Worm (Caenorhabditis elegans): Measurements from ENCODE around the gene mps-4.

The mps-4 gene

DNA sequence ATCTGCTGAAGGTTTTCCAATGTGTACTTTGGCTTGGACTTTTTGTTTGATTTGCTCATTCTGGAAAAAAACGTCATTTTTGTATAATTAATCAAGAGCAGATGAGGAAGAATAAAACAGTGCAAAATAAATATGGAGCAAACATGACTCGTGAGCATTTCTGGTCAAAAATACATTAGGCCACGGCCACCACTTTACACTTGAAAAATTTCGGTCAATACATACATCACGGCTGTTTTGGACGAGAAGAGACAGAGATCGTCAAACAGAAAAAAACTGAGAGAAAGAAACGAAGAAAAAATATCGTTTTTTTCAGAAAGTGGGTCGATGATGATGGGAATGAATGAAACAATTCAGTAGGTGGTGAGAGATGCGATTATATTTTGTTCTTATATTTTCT lies 3.3 kb downstream of the mps-4 start, which contains the start of the genes F09G8.7 and crn-7:
TSS of gene F09G8.7 (minus strand) at position 60 of the 400 bp plus-strand sequence.
TSS of gene crn-7 (plus strand) at position 236 of the 400 bp plus-strand sequence.
- TF ChIP-seq ceh-13 (GFP tag; optimal IDR thresholded peaks at IDR 0.05) (no peak), ets-7 (tag; optimal IDR thresholded peaks at IDR 0.05) (no peak), ceh-36 (tag; optimal IDR thresholded peaks at IDR 0.05) (no peak), ama-1 (optimal IDR thresholded peaks at IDR 0.05) (no peak), hmg-4 (GFP tag; optimal IDR thresholded peaks at IDR 0.05) (no peak), B0310.2 (tag; optimal IDR thresholded peaks at IDR 0.05) (no peak), flt-1 (GFP tag; IDR thresholded peaks at IDR 0.05) (no peak), scrt-1 (GFP tag; IDR thresholded peaks at IDR 0.05) (no peak)

DNA sequence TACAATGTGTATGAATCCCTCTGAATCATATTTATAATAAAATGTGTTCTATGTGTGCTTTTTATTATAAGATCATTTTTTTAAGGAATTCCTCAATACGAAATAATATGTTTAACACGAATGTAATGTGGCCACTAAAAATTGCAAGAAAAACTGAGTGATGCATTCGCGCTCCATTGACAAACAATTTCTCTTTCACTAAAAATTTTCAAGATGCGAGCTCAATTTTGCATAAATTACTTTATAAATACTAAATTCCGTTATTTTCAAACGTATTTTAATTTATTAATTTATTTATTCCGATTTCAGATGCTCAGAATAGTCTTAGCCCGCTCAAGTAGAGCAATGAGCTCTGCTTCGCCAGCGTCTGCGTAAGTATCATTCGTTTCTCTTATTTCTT lies 5.8 kb downstream of the mps-4 start, which contains the start of gene mrps-9:
TSS of gene mrps-9 (plus strand) at position 310 of the 400 bp plus-strand sequence.
- TF ChIP-seq ceh-36 (tag; optimal IDR thresholded peaks at IDR 0.05) (no peak), ceh-13 (GFP tag; optimal IDR thresholded peaks at IDR 0.05) (no peak), pes-1 (GFP tag; IDR thresholded peaks at IDR 0.05) (no peak), tbx-37 (GFP tag; conservative IDR thresholded peaks at IDR 0.05) (no peak), hmg-4 (GFP tag; optimal IDR thresholded peaks at IDR 0.05) (no peak), ama-1 (optimal IDR thresholded peaks at IDR 0.05) (no peak), B0310.2 (tag; optimal IDR thresholded peaks at IDR 0.05) (no peak), sea-1 (GFP tag; conservative IDR thresholded peaks at IDR 0.05) (no peak)

ce11 chrIII:8263377-8263776 lies 8.2 kb downstream of the mps-4 start, which contains the start of gene col-91:
col-91 (minus strand) TSS chrIII:8263664.
- TF ChIP-seq hmbx-1 (tag; optimal IDR thresholded peaks at IDR 0.05) (no peak), tra-4 (tag; optimal IDR thresholded peaks at IDR 0.05) (no peak), tbx-37 (GFP tag; conservative IDR thresholded peaks at IDR 0.05) (no peak), B0310.2 (tag; optimal IDR thresholded peaks at IDR 0.05) (no peak), flt-1 (GFP tag; IDR thresholded peaks at IDR 0.05) (no peak), ceh-13 (GFP tag; optimal IDR thresholded peaks at IDR 0.05) (no peak), ama-1 (optimal IDR thresholded peaks at IDR 0.05) (no peak), ceh-36 (tag; optimal IDR thresholded peaks at IDR 0.05) (no peak), scrt-1 (GFP tag; IDR thresholded peaks at IDR 0.05) (no peak), aly-1 (tag; optimal IDR thresholded peaks at IDR 0.05) (no peak)

DNA sequence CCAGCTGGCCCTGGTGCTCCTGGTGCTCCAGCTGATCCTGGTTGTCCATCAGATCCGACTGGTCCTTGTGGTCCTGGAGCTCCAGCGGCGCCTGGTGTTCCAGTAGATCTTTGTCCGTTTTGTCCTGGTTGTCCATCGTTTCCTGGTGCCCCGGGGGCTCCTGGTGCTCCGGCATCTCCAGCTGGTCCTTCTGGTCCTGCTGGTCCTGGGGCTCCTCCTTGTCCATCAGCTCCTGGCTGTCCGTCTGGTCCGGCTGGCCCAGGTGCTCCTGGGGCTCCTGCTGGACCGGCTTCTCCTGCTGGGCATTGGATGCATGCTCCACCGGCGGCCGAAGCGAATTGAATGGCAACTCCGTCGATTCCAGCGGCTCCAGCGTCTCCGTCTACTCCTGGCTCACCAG lies 9.0 kb downstream of the mps-4 start:
- TF ChIP-seq ama-1 (optimal IDR thresholded peaks at IDR 0.05) = no peak
- no peak for TF ChIP-seq ceh-13 (GFP tag; optimal IDR thresholded peaks at IDR 0.05)
- TF ChIP-seq ceh-36 (tag; optimal IDR thresholded peaks at IDR 0.05) = no peak
- no peak for TF ChIP-seq pes-1 (GFP tag; IDR thresholded peaks at IDR 0.05)
- no peak for TF ChIP-seq flt-1 (GFP tag; IDR thresholded peaks at IDR 0.05)
- TF ChIP-seq scrt-1 (GFP tag; IDR thresholded peaks at IDR 0.05) = no peak
- no peak for TF ChIP-seq hmg-4 (GFP tag; optimal IDR thresholded peaks at IDR 0.05)
- no peak for TF ChIP-seq tra-4 (tag; optimal IDR thresholded peaks at IDR 0.05)
- no peak for TF ChIP-seq tbx-11 (GFP tag; IDR thresholded peaks at IDR 0.05)
- TF ChIP-seq tbx-37 (GFP tag; conservative IDR thresholded peaks at IDR 0.05) = no peak
- TF ChIP-seq ets-7 (tag; optimal IDR thresholded peaks at IDR 0.05) = no peak
- no peak for TF ChIP-seq aly-1 (tag; optimal IDR thresholded peaks at IDR 0.05)
- TF ChIP-seq F13C5.2 (tag; optimal IDR thresholded peaks at IDR 0.05) = no peak
- TF ChIP-seq B0310.2 (tag; optimal IDR thresholded peaks at IDR 0.05) = no peak
- no peak for TF ChIP-seq sea-1 (GFP tag; conservative IDR thresholded peaks at IDR 0.05)

DNA sequence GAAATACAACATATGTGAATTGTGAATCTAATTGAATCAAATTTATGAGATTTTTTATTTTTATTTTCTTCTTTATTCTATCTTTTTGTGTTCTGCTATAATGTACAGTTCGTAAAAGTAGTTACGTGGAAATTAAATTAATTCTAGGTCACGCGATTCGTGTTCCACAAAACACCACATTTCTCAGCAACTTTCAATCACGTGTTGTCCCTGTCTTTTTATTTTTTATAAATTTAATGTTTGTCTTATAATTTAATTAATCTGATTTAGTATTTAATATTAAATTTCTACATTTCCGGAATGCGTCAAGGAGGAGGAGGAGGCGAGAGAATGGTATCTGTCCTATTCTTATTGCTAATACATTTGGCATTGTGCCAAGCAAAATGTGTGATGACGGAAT lies 13.5 kb downstream of the mps-4 start, which contains the start of gene ncr-2:
TSS of gene ncr-2 (plus strand) at position 301 of the 400 bp plus-strand sequence.
- TF ChIP-seq ets-7 (tag; optimal IDR thresholded peaks at IDR 0.05) = no peak

DNA sequence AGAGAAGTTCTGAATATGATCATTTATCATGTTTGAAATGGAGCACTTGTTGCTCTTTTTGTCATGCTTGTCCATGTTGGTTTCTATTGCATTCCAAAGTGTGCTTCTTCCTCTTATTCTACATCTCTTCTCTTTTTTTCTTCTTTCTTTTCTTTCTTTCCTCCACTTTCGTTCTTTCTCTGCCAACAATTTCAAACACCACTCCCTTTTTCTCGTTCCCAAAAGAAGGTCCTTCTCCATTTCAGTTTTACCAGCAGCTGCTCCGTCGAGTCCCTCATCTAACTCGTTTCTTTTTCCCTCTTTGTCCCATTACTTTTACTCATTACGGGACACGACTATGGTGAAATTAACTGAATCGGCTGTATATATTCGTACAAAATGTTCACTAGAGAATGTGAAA lies 16.6 kb downstream of the mps-4 start, which contains the start of gene F09G8.5:
TSS of gene F09G8.5 (plus strand) at position 38 of the 400 bp plus-strand sequence.
- TF ChIP-seq hmg-4 (GFP tag; optimal IDR thresholded peaks at IDR 0.05) (no peak), ets-7 (tag; optimal IDR thresholded peaks at IDR 0.05) (no peak), ama-1 (optimal IDR thresholded peaks at IDR 0.05) (no peak), aly-1 (tag; optimal IDR thresholded peaks at IDR 0.05) (no peak), tra-4 (tag; optimal IDR thresholded peaks at IDR 0.05) (no peak), ceh-36 (tag; optimal IDR thresholded peaks at IDR 0.05) (no peak), B0310.2 (tag; optimal IDR thresholded peaks at IDR 0.05) (no peak), hnd-1 (tag; optimal IDR thresholded peaks at IDR 0.05) (no peak), sea-1 (GFP tag; conservative IDR thresholded peaks at IDR 0.05) (no peak), pes-1 (GFP tag; IDR thresholded peaks at IDR 0.05) (no peak), tbx-11 (GFP tag; IDR thresholded peaks at IDR 0.05) (no peak), ceh-13 (GFP tag; optimal IDR thresholded peaks at IDR 0.05) (no peak), tbx-37 (GFP tag; conservative IDR thresholded peaks at IDR 0.05) (no peak), flt-1 (GFP tag; IDR thresholded peaks at IDR 0.05) (no peak)

ce11 chrIII:8250007-8250683 lies 21.4 kb downstream of the mps-4 start, which contains the start of gene knl-1:
knl-1 (plus strand) TSS chrIII:8250632.
- TF ChIP-seq B0310.2 (tag; optimal IDR thresholded peaks at IDR 0.05) (no peak), flt-1 (GFP tag; IDR thresholded peaks at IDR 0.05) (no peak), tbx-37 (GFP tag; conservative IDR thresholded peaks at IDR 0.05) (no peak), tra-4 (tag; optimal IDR thresholded peaks at IDR 0.05) (no peak), ama-1 (optimal IDR thresholded peaks at IDR 0.05) (no peak), F13C5.2 (tag; optimal IDR thresholded peaks at IDR 0.05) (peak; percentile 51), hmg-4 (GFP tag; optimal IDR thresholded peaks at IDR 0.05) (peak; percentile 54)

DNA sequence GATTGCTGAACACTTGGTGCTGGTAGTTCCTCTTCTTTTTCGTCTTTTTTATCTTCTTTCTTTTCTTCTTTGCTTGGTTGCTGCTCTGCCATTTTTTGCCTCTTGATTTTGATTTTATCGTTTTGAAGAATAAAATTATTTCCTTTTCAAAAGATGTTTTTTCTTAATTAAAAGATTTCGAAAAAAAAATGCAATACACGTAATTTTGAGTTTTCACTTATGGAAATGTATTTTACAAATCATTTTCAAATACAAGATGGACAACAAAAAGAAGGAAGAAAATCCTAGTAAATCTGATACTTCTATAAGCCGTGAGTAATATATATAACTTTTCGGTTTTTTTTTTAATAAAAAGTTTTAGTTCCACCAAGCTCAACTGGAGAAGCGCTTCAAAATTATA lies 22.2 kb downstream of the mps-4 start, which contains the start of the genes C02F5.10 and C02F5.2:
TSS of gene C02F5.10 (minus strand) at position 101 of the 400 bp plus-strand sequence.
TSS of gene C02F5.2 (plus strand) at position 239 of the 400 bp plus-strand sequence.
- TF ChIP-seq B0310.2 (tag; optimal IDR thresholded peaks at IDR 0.05) (no peak), aly-1 (tag; optimal IDR thresholded peaks at IDR 0.05) (no peak), scrt-1 (GFP tag; IDR thresholded peaks at IDR 0.05) (no peak), ama-1 (optimal IDR thresholded peaks at IDR 0.05) (no peak), flt-1 (GFP tag; IDR thresholded peaks at IDR 0.05) (no peak), sea-1 (GFP tag; conservative IDR thresholded peaks at IDR 0.05) (no peak), tbx-37 (GFP tag; conservative IDR thresholded peaks at IDR 0.05) (no peak)
